Fruit fly (Drosophila melanogaster) whole organism, adult: ENCODE results near the gene CG43638.

Experiments
- CG11617 ChIP-seq: fragments of 200-800 bp; sonication (Bioruptor generic); optimal IDR thresholded peaks from 2 replicates; lab custom pipeline; 2017; ENCODE audit warnings: mild to moderate bottlenecking, missing biosample characterization, missing genetic modification reagents, missing genetic modification characterization
- CG12768 ChIP-seq: fragments of 200-800 bp; sonication (Bioruptor generic); optimal IDR thresholded peaks from 2 replicates; lab custom pipeline; 2017; ENCODE audit warnings: missing biosample characterization, missing genetic modification characterization, mild to moderate bottlenecking, moderate library complexity, missing genetic modification reagents
- CG14711 ChIP-seq: fragments of 200-800 bp; sonication (Bioruptor generic); optimal IDR thresholded peaks from 2 replicates; lab custom pipeline; 2018; ENCODE audit warnings: missing biosample characterization, mild to moderate bottlenecking, missing genetic modification characterization, moderate library complexity
- CG1620 ChIP-seq: fragments of 200-800 bp; sonication (Bioruptor generic); optimal IDR thresholded peaks from 2 replicates; lab custom pipeline; 2016; ENCODE audit warnings: missing biosample characterization, missing genetic modification characterization
- CG33017 ChIP-seq: fragments of 200-800 bp; sonication (Bioruptor generic); optimal IDR thresholded peaks from 2 replicates; lab custom pipeline; 2018; ENCODE audit warnings: missing biosample characterization, mild to moderate bottlenecking, missing genetic modification characterization, moderate library complexity
- CG5204 ChIP-seq: fragments of 200-800 bp; sonication (Bioruptor generic); optimal IDR thresholded peaks from 2 replicates; lab custom pipeline; 2016; ENCODE audit warnings: missing biosample characterization, missing genetic modification characterization
- CG7045 ChIP-seq: fragments of 200-800 bp; sonication (Bioruptor generic); optimal IDR thresholded peaks from 2 replicates; lab custom pipeline; 2017; ENCODE audit warnings: missing biosample characterization, mild to moderate bottlenecking, missing genetic modification characterization
- CG7101 ChIP-seq: fragments of 200-800 bp; sonication (Bioruptor generic); optimal IDR thresholded peaks from 2 replicates; lab custom pipeline; 2018; ENCODE audit warnings: missing biosample characterization, mild to moderate bottlenecking, missing genetic modification characterization, moderate library complexity
- Clk ChIP-seq: fragments of 200-800 bp; sonication (Bioruptor generic); optimal IDR thresholded peaks from 2 replicates; lab custom pipeline; 2017; ENCODE audit warnings: missing biosample characterization, missing genetic modification characterization
- Crg-1 ChIP-seq: fragments of 200-800 bp; sonication (Bioruptor generic); optimal IDR thresholded peaks from 2 replicates; lab custom pipeline; 2016; ENCODE audit warnings: missing biosample characterization, missing genetic modification characterization
- Hr96 ChIP-seq: fragments of 200-800 bp; sonication (Bioruptor generic); optimal IDR thresholded peaks from 2 replicates; lab custom pipeline; 2016; ENCODE audit warnings: missing biosample characterization, missing genetic modification characterization
- Mnt ChIP-seq: fragments of 200-800 bp; sonication (Bioruptor generic); optimal IDR thresholded peaks from 2 replicates; lab custom pipeline; 2016; ENCODE audit warnings: missing biosample characterization, mild to moderate bottlenecking, missing genetic modification characterization
- bab1 ChIP-seq: fragments of 200-800 bp; sonication (Bioruptor generic); optimal IDR thresholded peaks from 3 replicates; lab custom pipeline; 2019; ENCODE audit warnings: missing biosample characterization, mild to moderate bottlenecking, missing genetic modification characterization, moderate library complexity
- cic ChIP-seq: fragments of 200-800 bp; sonication (Bioruptor generic); optimal IDR thresholded peaks from 2 replicates; lab custom pipeline; 2017; ENCODE audit warnings: missing biosample characterization, mild to moderate bottlenecking, missing genetic modification characterization, moderate library complexity
- cnc ChIP-seq, 2 experiments: fragments of >200 bp; optimal IDR thresholded peaks; 2 replicates each; lab custom pipeline; 2017
- kay ChIP-seq: fragments of 200-800 bp; sonication (Bioruptor generic); peaks from one replicate; lab custom pipeline; 2016; ENCODE audit warnings: missing biosample characterization, missing genetic modification characterization, borderline replicate concordance
- ovo ChIP-seq: fragments of 200-800 bp; sonication (Bioruptor generic); optimal IDR thresholded peaks from 2 replicates; lab custom pipeline; 2016; ENCODE audit warnings: missing biosample characterization, missing genetic modification characterization
- pad ChIP-seq: fragments of 200-800 bp; sonication (Bioruptor generic); optimal IDR thresholded peaks from 3 replicates; lab custom pipeline; 2017; ENCODE audit warnings: missing biosample characterization, missing genetic modification characterization, mild to moderate bottlenecking, moderate library complexity, missing genetic modification reagents
- tj ChIP-seq: fragments of 200-800 bp; sonication (Bioruptor generic); optimal IDR thresholded peaks from 3 replicates; lab custom pipeline; 2017; ENCODE audit warnings: missing biosample characterization, mild to moderate bottlenecking, missing genetic modification characterization, moderate library complexity
- toe ChIP-seq: fragments of 200-800 bp; sonication (Bioruptor generic); optimal IDR thresholded peaks from 2 replicates; lab custom pipeline; 2016; ENCODE audit warnings: missing biosample characterization, missing genetic modification characterization

The CG43638 gene

DNA sequence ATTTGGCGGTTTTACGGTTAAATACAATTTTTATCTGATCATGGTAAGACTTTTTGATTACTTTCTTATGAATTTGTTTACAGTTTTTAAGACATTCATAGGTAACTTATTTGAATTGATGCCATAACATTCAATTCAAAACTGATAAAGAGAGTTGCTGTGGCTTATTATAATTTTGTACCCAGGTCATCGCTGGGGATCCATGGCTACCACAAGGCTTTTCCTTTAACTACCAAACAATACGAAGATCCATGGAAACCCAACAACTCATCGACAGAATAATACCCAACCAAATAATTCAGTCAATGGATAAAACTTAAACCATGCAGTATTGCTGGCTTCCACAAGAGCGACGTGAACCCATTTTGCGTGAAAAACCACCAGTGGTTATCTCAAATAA lies 2.3 kb upstream of the CG43638 start, which contains the start of gene CG6793:
Gene CG6793, plus strand, starts transcription at position 301 of the 400 bp plus-strand sequence.
- TF ChIP-seq toe (GFP tag; lab: Kevin White, UChicago) (no peak), CG11617 (GFP tag; lab: Kevin White, UChicago) (no peak), pad (GFP tag; lab: Kevin White, UChicago) (no peak), cic (no peak)

DNA sequence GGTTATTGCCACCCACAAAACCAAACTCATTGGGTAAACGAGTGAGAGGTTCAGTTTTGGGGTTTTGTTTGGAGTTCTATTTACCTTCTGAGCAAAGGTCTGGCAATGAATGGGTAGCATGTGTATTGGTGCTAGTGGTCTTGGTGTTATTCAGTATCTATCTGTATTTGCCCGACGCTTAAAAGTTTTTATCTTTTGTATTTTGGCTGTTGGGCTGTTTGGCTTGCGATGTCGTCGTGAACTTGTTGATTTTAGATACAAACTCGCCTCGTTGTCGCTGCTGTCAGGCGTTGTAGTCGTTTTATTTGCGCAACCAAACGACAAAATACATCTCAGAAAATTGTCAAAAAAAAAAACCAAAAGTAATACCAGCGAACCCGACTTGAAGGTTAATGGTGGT lies 1.1 kb downstream of the CG43638 start:
- TF ChIP-seq CG11617 (GFP tag; lab: Kevin White, UChicago) (no peak), pad (GFP tag; lab: Kevin White, UChicago) (no peak), CG7101 (tag; lab: Kevin White, UChicago) (no peak), CG1620 (GFP tag; lab: Kevin White, UChicago) (no peak), CG5204 (no peak), Hr96 (no peak), tj (GFP tag; lab: Kevin White, UChicago) (no peak), Mnt (GFP tag; lab: Kevin White, UChicago) (no peak), CG7045 (GFP tag; lab: Kevin White, UChicago) (peak; percentile 19), cic (peak; percentile 46), Crg-1 (GFP tag; lab: Kevin White, UChicago) (no peak), CG12768 (GFP tag; lab: Kevin White, UChicago) (no peak), ovo (GFP tag; lab: Kevin White, UChicago) (no peak)

DNA sequence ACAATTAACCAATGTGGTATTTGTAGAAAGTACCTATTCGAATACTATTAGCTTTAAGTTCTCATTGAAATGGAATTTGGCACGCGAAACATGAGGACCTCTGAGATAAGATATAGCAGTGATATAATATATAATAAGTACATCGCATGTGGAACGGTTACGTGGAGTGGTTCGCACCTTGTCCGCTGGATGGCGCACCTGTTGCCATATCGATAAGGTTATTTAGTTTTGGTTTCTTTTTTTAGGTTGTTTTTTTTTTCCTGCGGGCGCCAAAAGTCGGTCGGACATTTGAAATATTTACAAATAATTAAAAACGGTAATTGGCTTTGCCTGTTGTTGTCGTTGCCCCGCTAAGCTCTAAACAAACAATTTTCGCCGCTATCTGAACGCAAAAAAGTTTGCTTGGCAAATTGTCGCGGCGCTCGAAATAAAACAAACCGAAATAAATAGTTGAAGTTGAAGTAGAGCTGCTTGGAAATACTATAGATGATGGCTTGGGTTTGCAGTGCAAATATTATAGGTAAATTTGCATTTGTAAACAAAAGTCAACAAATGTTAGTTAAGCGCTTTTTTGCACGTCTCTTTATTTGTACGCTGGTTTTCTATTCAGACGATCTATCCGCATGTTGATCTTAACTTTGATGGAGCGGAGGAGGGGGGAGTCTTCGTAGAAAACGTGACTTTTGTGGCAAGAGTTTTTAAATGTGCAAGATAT lies 5.4 kb downstream of the CG43638 start:
- TF ChIP-seq CG14711 (tag; lab: Kevin White, UChicago), result peak; percentile 55
- TF ChIP-seq CG7101 (tag; lab: Kevin White, UChicago), result peak; percentile 36
- TF ChIP-seq CG33017, result peak; percentile 18
- TF ChIP-seq CG12768 (GFP tag; lab: Kevin White, UChicago), result peak; percentile 61
- peak; percentile 73 for TF ChIP-seq CG7045 (GFP tag; lab: Kevin White, UChicago)
- TF ChIP-seq toe (GFP tag; lab: Kevin White, UChicago), result peak; percentile 36
- TF ChIP-seq Clk (GFP tag; lab: Kevin White, UChicago), result peak; percentile 51
- no peak for TF ChIP-seq bab1 (GFP tag; lab: Kevin White, UChicago)
- TF ChIP-seq CG5204, result no peak
- TF ChIP-seq kay (GFP tag; lab: Kevin White, UChicago), result peak; percentile 90

DNA sequence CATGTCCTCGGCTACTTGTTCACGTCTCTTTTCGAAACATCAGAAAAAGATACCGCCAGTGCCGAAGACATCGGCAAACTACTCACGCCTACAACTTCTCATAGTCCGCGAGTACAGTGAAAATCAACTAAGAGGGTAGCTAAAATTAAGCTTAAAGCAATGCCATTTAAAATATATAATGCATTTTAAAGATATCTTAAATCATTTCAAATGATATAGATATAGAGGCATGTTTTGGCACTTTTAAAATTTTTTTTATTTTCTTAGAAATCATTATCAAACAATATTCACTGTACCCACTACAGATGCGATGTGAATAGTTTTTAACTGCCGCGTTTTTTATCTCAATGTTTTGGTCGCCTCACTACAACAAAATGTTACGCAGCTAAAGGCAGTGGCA lies 6.2 kb downstream of the CG43638 start:
- TF ChIP-seq CG12768 (GFP tag; lab: Kevin White, UChicago), result no peak
- peak; percentile 18 for TF ChIP-seq CG33017

DNA sequence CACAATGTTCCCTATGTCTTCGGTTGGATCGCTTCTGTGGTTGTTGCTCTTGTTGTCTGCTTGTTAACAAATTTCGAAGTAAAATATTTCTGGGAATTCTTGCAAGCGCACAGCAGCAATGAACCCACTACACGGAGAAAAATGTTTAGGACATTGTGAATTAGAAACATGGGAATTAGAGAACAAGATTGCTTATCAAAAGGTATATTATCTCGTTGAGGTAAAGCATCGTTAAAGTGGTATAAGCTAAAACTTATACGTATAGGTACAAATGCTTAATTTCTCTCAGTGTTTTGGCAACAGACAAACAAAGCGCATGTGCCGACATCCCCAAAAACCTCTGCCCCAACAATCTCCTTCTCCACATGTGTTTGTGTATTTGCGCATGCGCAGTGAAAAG lies 9.3 kb downstream of the CG43638 start:
- TF ChIP-seq Mnt (GFP tag; lab: Kevin White, UChicago) (no peak), CG1620 (GFP tag; lab: Kevin White, UChicago) (no peak), CG5204 (no peak), bab1 (GFP tag; lab: Kevin White, UChicago) (no peak), pad (GFP tag; lab: Kevin White, UChicago) (no peak), ovo (GFP tag; lab: Kevin White, UChicago) (no peak), CG11617 (GFP tag; lab: Kevin White, UChicago) (no peak), kay (GFP tag; lab: Kevin White, UChicago) (no peak), toe (GFP tag; lab: Kevin White, UChicago) (no peak), cic (no peak), cnc (optimal IDR thresholded peaks at IDR 0.05; lab: Kevin White, UChicago) (no peak), CG7045 (GFP tag; lab: Kevin White, UChicago) (no peak), CG14711 (tag; lab: Kevin White, UChicago) (no peak), CG7101 (tag; lab: Kevin White, UChicago) (no peak), Clk (GFP tag; lab: Kevin White, UChicago) (no peak)

DNA sequence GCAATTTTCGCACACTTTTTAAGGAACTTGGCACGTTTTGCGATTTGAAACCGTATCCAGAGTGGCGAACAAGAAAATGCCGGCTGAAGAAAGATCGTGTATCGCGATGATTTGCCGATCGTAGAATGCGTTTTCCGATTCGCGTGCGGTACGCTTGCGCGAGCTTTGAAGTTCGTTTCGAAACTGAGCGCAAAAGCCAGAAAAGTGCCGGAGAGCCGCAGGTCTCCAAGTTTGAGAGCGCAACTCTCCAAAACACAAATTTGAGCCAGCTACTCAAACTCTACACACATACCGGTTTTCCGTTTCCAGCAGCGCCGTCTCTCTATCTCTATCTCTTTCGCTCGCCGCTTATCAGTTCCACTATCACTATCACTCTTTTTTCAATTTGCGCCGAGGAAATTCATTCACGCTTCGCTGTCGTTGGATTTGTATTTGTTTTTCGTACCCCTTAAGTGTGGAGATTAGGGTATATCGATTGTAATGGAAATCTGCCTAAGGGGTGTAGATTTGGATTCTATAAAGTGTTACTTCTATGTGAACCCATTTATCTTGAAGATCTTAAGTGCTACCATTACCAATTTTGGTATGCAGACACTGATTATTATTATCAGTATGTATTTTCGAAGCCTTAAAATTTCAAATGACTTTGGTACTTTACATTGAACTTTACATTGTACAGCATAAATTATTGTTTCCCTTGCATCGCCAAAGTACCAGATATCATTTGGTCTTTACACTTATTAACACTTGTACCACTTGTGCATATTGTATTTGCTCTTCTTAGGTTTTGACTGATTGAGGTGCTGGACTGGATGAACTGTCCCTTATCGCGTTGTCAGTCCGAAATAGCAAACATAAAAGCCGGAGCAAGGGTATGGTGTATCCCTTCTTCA lies 12.2 kb downstream of the CG43638 start:
- TF ChIP-seq CG12768 (GFP tag; lab: Kevin White, UChicago), result no peak
- peak; percentile 35 for TF ChIP-seq CG14711 (tag; lab: Kevin White, UChicago)
- peak; percentile 78 for TF ChIP-seq tj (GFP tag; lab: Kevin White, UChicago)
- no peak for TF ChIP-seq cnc (optimal IDR thresholded peaks at IDR 0.05; lab: Kevin White, UChicago)
- peak; percentile 13 for TF ChIP-seq CG7101 (tag; lab: Kevin White, UChicago)
- TF ChIP-seq CG5204, result peak; percentile 38
- TF ChIP-seq cic, result peak; percentile 99
- TF ChIP-seq CG11617 (GFP tag; lab: Kevin White, UChicago), result peak; percentile 34
- peak; percentile 25 for TF ChIP-seq Mnt (GFP tag; lab: Kevin White, UChicago)
- peak; percentile 63 for TF ChIP-seq kay (GFP tag; lab: Kevin White, UChicago)
- TF ChIP-seq Hr96, result no peak
- no peak for TF ChIP-seq ovo (GFP tag; lab: Kevin White, UChicago)
- TF ChIP-seq Crg-1 (GFP tag; lab: Kevin White, UChicago), result no peak
- TF ChIP-seq bab1 (GFP tag; lab: Kevin White, UChicago), result no peak
- TF ChIP-seq toe (GFP tag; lab: Kevin White, UChicago), result peak; percentile 31
- peak; percentile 3 for TF ChIP-seq pad (GFP tag; lab: Kevin White, UChicago)
- TF ChIP-seq Clk (GFP tag; lab: Kevin White, UChicago), result no peak
- TF ChIP-seq CG7045 (GFP tag; lab: Kevin White, UChicago), result peak; percentile 11
- no peak for TF ChIP-seq CG33017
- no peak for TF ChIP-seq CG1620 (GFP tag; lab: Kevin White, UChicago)
